Worm (Caenorhabditis elegans) whole organism, young adult: Measurements from ENCODE around the gene F01G4.6.

Experiments used
- B0019.2 ChIP-seq: fragments of 200-800 bp; sonication (Bioruptor generic); conservative IDR thresholded peaks from 2 replicates; pipeline ENCODE4 v1.3.6; 2022; ENCODE audit warnings: missing genetic modification reagents, missing genetic modification characterization, missing compliant biosample characterization
- B0035.1 ChIP-seq: sonication (generic microtip); optimal IDR thresholded peaks from 2 replicates; lab custom pipeline; 2016; ENCODE audit warnings: missing genetic modification characterization, mild to moderate bottlenecking, missing compliant biosample characterization, missing genotype, missing genetic modification reagents
- B0261.1 ChIP-seq: sonication (generic microtip); optimal IDR thresholded peaks from 2 replicates; lab custom pipeline; 2016; ENCODE audit warnings: mild to moderate bottlenecking, missing genetic modification characterization, moderate library complexity, missing compliant biosample characterization
- B0336.3 ChIP-seq: fragments of 200-800 bp; sonication (Bioruptor generic); IDR thresholded peaks from 2 replicates; pipeline ENCODE4 v1.3.6; 2022; ENCODE audit warnings: missing genetic modification characterization, missing compliant biosample characterization
- C06A6.2 ChIP-seq: fragments of 200-800 bp; sonication (Bioruptor generic); conservative IDR thresholded peaks from 2 replicates; pipeline ENCODE4 v1.3.6; 2022; ENCODE audit warnings: missing genetic modification characterization, missing compliant biosample characterization
- C17E4.6 ChIP-seq: fragments of 200-800 bp; sonication (Bioruptor generic); IDR thresholded peaks from 2 replicates; pipeline ENCODE4 v1.3.6; 2022; ENCODE audit warnings: missing genetic modification reagents, missing genetic modification characterization, missing compliant biosample characterization
- K11D2.4 ChIP-seq: fragments of 200-800 bp; sonication (Bioruptor generic); IDR thresholded peaks from 2 replicates; pipeline ENCODE4 v1.3.6; 2022; ENCODE audit warnings: missing genetic modification reagents, missing genetic modification characterization, missing compliant biosample characterization
- K12H6.12 ChIP-seq: fragments of 200-800 bp; sonication (Bioruptor generic); optimal IDR thresholded peaks from 2 replicates; lab custom pipeline; 2018; ENCODE audit warnings: mild to moderate bottlenecking, missing genetic modification characterization, missing compliant biosample characterization
- T26A5.8 ChIP-seq: sonication (generic microtip); optimal IDR thresholded peaks from 2 replicates; lab custom pipeline; 2016; ENCODE audit warnings: missing genetic modification characterization, missing compliant biosample characterization
- Y53F4B.3 ChIP-seq: fragments of 200-800 bp; sonication (Bioruptor generic); IDR thresholded peaks from 2 replicates; pipeline ENCODE4 v1.3.6; 2022; ENCODE audit warnings: missing genetic modification reagents, missing genetic modification characterization, missing compliant biosample characterization
- Y53G8AR.9 ChIP-seq: fragments of 200-800 bp; sonication (Bioruptor generic); conservative IDR thresholded peaks from 2 replicates; pipeline ENCODE4 v1.3.6; 2022; ENCODE audit warnings: missing genetic modification reagents, missing genetic modification characterization, missing compliant biosample characterization
- Y79H2A.3 ChIP-seq: fragments of 200-800 bp; sonication (Bioruptor generic); conservative IDR thresholded peaks from 2 replicates; pipeline ENCODE4 v1.3.6; 2022; ENCODE audit warnings: missing genetic modification reagents, missing genetic modification characterization, missing compliant biosample characterization
- attf-3 ChIP-seq: fragments of 200-800 bp; sonication (Bioruptor generic); conservative IDR thresholded peaks from 2 replicates; pipeline ENCODE4 v1.3.6; 2022; ENCODE audit warnings: missing genetic modification reagents, missing genetic modification characterization, missing compliant biosample characterization
- attf-5 ChIP-seq: fragments of 200-800 bp; sonication (Bioruptor generic); optimal IDR thresholded peaks from 2 replicates; lab custom pipeline; 2018; ENCODE audit warnings: mild to moderate bottlenecking, missing genetic modification characterization, missing compliant biosample characterization
- cebp-1 ChIP-seq, 2 experiments: fragments of 200-800 bp in 1 of 2; sonication (Bioruptor generic) in 1 of 2; sonication (generic microtip) in 1 of 2; IDR thresholded peaks in 1 of 2; optimal IDR thresholded peaks in 1 of 2; 2 replicates each; pipeline versions ENCODE4 v1.3.6 to Lab custom; 2017 to 2022; ENCODE audit warnings: missing compliant biosample characterization in 2 of 2, missing genetic modification characterization in 2 of 2, mild to moderate bottlenecking in 1 of 2, missing genetic modification reagents in 1 of 2, moderate library complexity in 1 of 2
- ceh-100 ChIP-seq: fragments of 200-800 bp; sonication (Bioruptor generic); IDR thresholded peaks from 2 replicates; pipeline ENCODE4 v1.3.6; 2022; ENCODE audit warnings: missing genetic modification reagents, missing genetic modification characterization, missing compliant biosample characterization
- ceh-27 ChIP-seq: fragments of 200-800 bp; sonication (Bioruptor generic); optimal IDR thresholded peaks from 2 replicates; lab custom pipeline; 2018; ENCODE audit warnings: mild to moderate bottlenecking, missing genetic modification characterization, moderate library complexity, missing compliant biosample characterization
- ceh-40 ChIP-seq: fragments of 200-800 bp; sonication (Bioruptor generic); IDR thresholded peaks from 2 replicates; pipeline ENCODE4 v1.3.6; 2022; ENCODE audit warnings: missing genetic modification characterization, missing compliant biosample characterization
- ceh-58 ChIP-seq: fragments of 200-800 bp; sonication (Bioruptor generic); IDR thresholded peaks from 2 replicates; pipeline ENCODE4 v1.3.6; 2022; ENCODE audit warnings: missing genetic modification characterization, missing compliant biosample characterization
- dox-1 ChIP-seq: fragments of 200-800 bp; sonication (Bioruptor generic); IDR thresholded peaks from 2 replicates; pipeline ENCODE4 v1.3.6; 2022; ENCODE audit warnings: missing genetic modification reagents, missing genetic modification characterization, missing compliant biosample characterization
- egl-44 ChIP-seq: fragments of 200-800 bp; sonication (Bioruptor generic); IDR thresholded peaks from 2 replicates; pipeline ENCODE4 v1.3.6; 2022; ENCODE audit warnings: missing genetic modification reagents, missing genetic modification characterization, missing compliant biosample characterization
- ekl-4 ChIP-seq: fragments of 200-800 bp; sonication (Bioruptor generic); IDR thresholded peaks from 2 replicates; pipeline ENCODE4 v1.3.6; 2022; ENCODE audit warnings: missing genetic modification reagents, missing genetic modification characterization, missing compliant biosample characterization
- gei-17 ChIP-seq: fragments of 200-800 bp; sonication (Bioruptor generic); optimal IDR thresholded peaks from 2 replicates; lab custom pipeline; 2018; ENCODE audit warnings: mild to moderate bottlenecking, missing genetic modification characterization, missing compliant biosample characterization
- him-1 ChIP-seq: sonication (generic microtip); optimal IDR thresholded peaks from 2 replicates; lab custom pipeline; 2016; ENCODE audit warnings: missing genotype, missing genetic modification reagents, missing genetic modification characterization, missing compliant biosample characterization
- hlh-12 ChIP-seq: sonication (generic microtip); optimal IDR thresholded peaks from 2 replicates; lab custom pipeline; 2016; ENCODE audit warnings: missing genetic modification characterization, missing compliant biosample characterization
- hlh-26 ChIP-seq: fragments of 200-800 bp; sonication (Bioruptor generic); conservative IDR thresholded peaks from 2 replicates; pipeline ENCODE4 v1.3.6; 2022; ENCODE audit warnings: missing genetic modification reagents, missing genetic modification characterization, missing compliant biosample characterization
- hmg-20 ChIP-seq: fragments of 200-800 bp; sonication (Bioruptor generic); IDR thresholded peaks from 2 replicates; pipeline ENCODE4 v1.3.6; 2022; ENCODE audit warnings: missing genetic modification reagents, missing genetic modification characterization, missing compliant biosample characterization
- hrde-1 ChIP-seq: sonication (generic microtip); optimal IDR thresholded peaks from 2 replicates; lab custom pipeline; 2016; ENCODE audit warnings: missing genetic modification characterization, mild to moderate bottlenecking, missing compliant biosample characterization, moderate library complexity, missing genotype, missing genetic modification reagents, borderline replicate concordance
- let-607 ChIP-seq, 2 experiments: fragments of 200-800 bp in 1 of 2; sonication (Bioruptor generic) in 1 of 2; sonication (generic microtip) in 1 of 2; optimal IDR thresholded peaks; 2 replicates each; lab custom pipeline; 2016 to 2018; ENCODE audit warnings: mild to moderate bottlenecking in 2 of 2, missing compliant biosample characterization in 2 of 2, missing genetic modification characterization in 2 of 2, moderate library complexity in 2 of 2, missing genotype in 1 of 2
- lsl-1 ChIP-seq: fragments of 200-800 bp; sonication (Bioruptor generic); optimal IDR thresholded peaks from 2 replicates; lab custom pipeline; 2018; ENCODE audit warnings: mild to moderate bottlenecking, missing genetic modification characterization, moderate library complexity, missing compliant biosample characterization
- madf-10 ChIP-seq: sonication (generic microtip); optimal IDR thresholded peaks from 2 replicates; lab custom pipeline; 2016; ENCODE audit warnings: mild to moderate bottlenecking, missing genetic modification characterization, missing compliant biosample characterization
- mes-4 ChIP-seq: sonication (generic microtip); optimal IDR thresholded peaks from 2 replicates; lab custom pipeline; 2016; ENCODE audit warnings: missing genotype, missing genetic modification characterization, missing compliant biosample characterization
- nfya-1 ChIP-seq: sonication (generic microtip); optimal IDR thresholded peaks from 2 replicates; lab custom pipeline; 2017; ENCODE audit warnings: antibody characterized with exemption, missing compliant biosample characterization, missing genetic modification characterization, borderline replicate concordance; ENCODE audit not compliant: insufficient read depth
- nfya-2 ChIP-seq: fragments of 200-800 bp; sonication (Bioruptor generic); IDR thresholded peaks from 2 replicates; pipeline ENCODE4 v1.3.6; 2022; ENCODE audit warnings: missing genetic modification reagents, missing genetic modification characterization, missing compliant biosample characterization
- nhr-120 ChIP-seq: fragments of 200-800 bp; sonication (Bioruptor generic); IDR thresholded peaks from 2 replicates; pipeline ENCODE4 v1.3.6; 2022; ENCODE audit warnings: missing genetic modification characterization, missing compliant biosample characterization
- snpc-1.3 ChIP-seq: sonication (generic microtip); optimal IDR thresholded peaks from 2 replicates; lab custom pipeline; 2017; ENCODE audit warnings: missing genetic modification characterization, mild to moderate bottlenecking, missing compliant biosample characterization, antibody characterized with exemption, moderate library complexity, missing genotype, missing genetic modification reagents; ENCODE audit not compliant: insufficient read depth
- snpc-4 ChIP-seq, 5 experiments: fragments of 150-350 bp in 1 of 5; sonication (generic microtip) in 4 of 5; optimal IDR thresholded peaks; 2 replicates each; lab custom pipeline; 2014 to 2018; ENCODE audit warnings: missing genetic modification characterization in 5 of 5, missing biosample characterization in 3 of 5, antibody characterized with exemption in 2 of 5, mild to moderate bottlenecking in 2 of 5, missing compliant biosample characterization in 2 of 5, missing genotype in 2 of 5, moderate library complexity in 2 of 5, missing genetic modification reagents in 1 of 5
- somi-1 ChIP-seq: fragments of 200-800 bp; sonication (Bioruptor generic); optimal IDR thresholded peaks from 2 replicates; lab custom pipeline; 2018; ENCODE audit warnings: mild to moderate bottlenecking, missing genetic modification characterization, missing compliant biosample characterization
- sptf-2 ChIP-seq: fragments of 200-800 bp; sonication (Bioruptor generic); optimal IDR thresholded peaks from 2 replicates; lab custom pipeline; 2018; ENCODE audit warnings: mild to moderate bottlenecking, missing genetic modification characterization, missing compliant biosample characterization
- tbp1 ChIP-seq: fragments of 200-800 bp; sonication (Bioruptor generic); optimal IDR thresholded peaks from 2 replicates; lab custom pipeline; 2018; ENCODE audit warnings: mild to moderate bottlenecking, missing genetic modification characterization, missing compliant biosample characterization
- tbx-9 ChIP-seq: sonication (generic microtip); optimal IDR thresholded peaks from 2 replicates; lab custom pipeline; 2016; ENCODE audit warnings: borderline replicate concordance, missing genetic modification characterization, inconsistent platforms, missing compliant biosample characterization
- unc-130 ChIP-seq: sonication (generic microtip); optimal IDR thresholded peaks from 2 replicates; lab custom pipeline; 2016; ENCODE audit warnings: missing genetic modification reagents, missing genetic modification characterization, missing compliant biosample characterization
- ztf-18 ChIP-seq: sonication (generic microtip); optimal IDR thresholded peaks from 2 replicates; lab custom pipeline; 2016; ENCODE audit warnings: missing genotype, mild to moderate bottlenecking, missing genetic modification characterization, missing compliant biosample characterization
- ztf-26 ChIP-seq: sonication (generic microtip); optimal IDR thresholded peaks from 2 replicates; lab custom pipeline; 2017; ENCODE audit warnings: missing genetic modification characterization, missing compliant biosample characterization
- ztf-28 ChIP-seq: fragments of 200-800 bp; sonication (Bioruptor generic); IDR thresholded peaks from 2 replicates; pipeline ENCODE4 v1.3.6; 2022; ENCODE audit warnings: missing genetic modification reagents, missing genetic modification characterization, missing compliant biosample characterization

Gene F01G4.6

ce11 chrIV:11109771-11110170 is 39.5 kb downstream of the F01G4.6 start, which contains the start of gene pigk-1 (continued):
- TF ChIP-seq T26A5.8 (tag; lab: Kevin White, UChicago): peak; percentile 48
- TF ChIP-seq Y79H2A.3 (GFP tag; lab: Robert Waterston, UW): no peak
- TF ChIP-seq egl-44 (GFP tag; lab: Robert Waterston, UW): no peak
- TF ChIP-seq B0019.2 (GFP tag; lab: Robert Waterston, UW): no peak
- TF ChIP-seq B0336.3: peak; percentile 88
- peak; percentile 34 for TF ChIP-seq unc-130 (GFP tag; lab: Kevin White, UChicago)
- peak; percentile 73; the same call in 1 of the 2 replicates for TF ChIP-seq C17E4.6 (GFP tag; lab: Robert Waterston, UW)
- peak; percentile 50 for TF ChIP-seq tbp1 (GFP tag; lab: Kevin White, UChicago)
- TF ChIP-seq nhr-120 (GFP tag; lab: Robert Waterston, UW): no peak
- no peak; the same call in 1 of the 2 replicates for TF ChIP-seq ceh-100 (GFP tag; lab: Robert Waterston, UW)
- TF ChIP-seq nfya-2 (GFP tag; lab: Robert Waterston, UW): peak; percentile 71; the same call in 1 of the 2 replicates
- no peak for TF ChIP-seq him-1 (tag; lab: Kevin White, UChicago)
- no peak for TF ChIP-seq tbx-9
- TF ChIP-seq hrde-1 (tag; lab: Kevin White, UChicago): no peak
- TF ChIP-seq K11D2.4 (GFP tag; lab: Robert Waterston, UW): no peak
- TF ChIP-seq gei-17 (GFP tag; lab: Kevin White, UChicago): no peak
- no peak for TF ChIP-seq somi-1 (GFP tag; lab: Kevin White, UChicago)
- TF ChIP-seq ceh-27 (GFP tag; lab: Kevin White, UChicago): peak; percentile 2
- TF ChIP-seq mes-4 (tag; lab: Kevin White, UChicago): no peak
- no peak for TF ChIP-seq hmg-20 (GFP tag; lab: Robert Waterston, UW)
- no peak for TF ChIP-seq let-607 (tag; optimal IDR thresholded peaks at IDR 0.05; lab: Kevin White, UChicago)
- no peak for TF ChIP-seq ztf-18 (tag; lab: Kevin White, UChicago)
- TF ChIP-seq ztf-28 (GFP tag; lab: Robert Waterston, UW): no peak
- peak; percentile 57 for TF ChIP-seq ekl-4
- TF ChIP-seq C06A6.2 (GFP tag; lab: Robert Waterston, UW): no peak
- TF ChIP-seq snpc-1.3: peak; percentile 43
- no peak for TF ChIP-seq hlh-26 (GFP tag; lab: Robert Waterston, UW)
- no peak for TF ChIP-seq B0261.1 (tag; lab: Kevin White, UChicago)
- no peak for TF ChIP-seq ztf-26 (tag; lab: Kevin White, UChicago)
- TF ChIP-seq attf-3 (GFP tag; lab: Robert Waterston, UW): no peak
- no peak for TF ChIP-seq ceh-40 (GFP tag; lab: Robert Waterston, UW)
- no peak for TF ChIP-seq nfya-1 (tag; lab: Kevin White, UChicago)
- TF ChIP-seq ceh-58: 0 out of 2 replicates have a peak, but pooled peaks have one; percentile 76

- TF ChIP-seq attf-5 (GFP tag; lab: Kevin White, UChicago) (no peak), lsl-1 (no peak), cebp-1 (GFP tag; IDR thresholded peaks at IDR 0.05; lab: Robert Waterston, UW) (no peak), cebp-1 (tag; optimal IDR thresholded peaks at IDR 0.05; lab: Kevin White, UChicago) (no peak), nfya-2 (GFP tag; lab: Robert Waterston, UW) (no peak), hlh-12 (tag; lab: Kevin White, UChicago) (no peak), ztf-18 (tag; lab: Kevin White, UChicago) (no peak), K12H6.12 (tag; lab: Kevin White, UChicago) (no peak), Y53F4B.3 (GFP tag; lab: Robert Waterston, UW) (no peak), ekl-4 (no peak), sptf-2 (GFP tag; lab: Kevin White, UChicago) (no peak), dox-1 (GFP tag; lab: Robert Waterston, UW) (no peak), Y53G8AR.9 (no peak), B0035.1 (no peak), snpc-4 (GFP tag; optimal IDR thresholded peaks at IDR 0.05; lab: Kevin White, UChicago) (no peak), snpc-4 (tag; optimal IDR thresholded peaks at IDR 0.05; lab: Kevin White, UChicago) (no peak), madf-10 (tag; lab: Kevin White, UChicago) (no peak)
These were observed 43.6 kb downstream of the F01G4.6 start, which contains the start of gene srlf-24 for ce11 chrIV:11105724-11106123. TSS of gene srlf-24 (minus strand) at chrIV:11105824.
